Worm (Caenorhabditis elegans) whole organism, L4 larva: ENCODE measurements around the gene alh-5.

Source experiments
- R02D3.7 ChIP-seq: fragments of 150-350 bp; sonication (generic microtip); optimal IDR thresholded peaks from 3 replicates; lab custom pipeline; 2014; ENCODE audit warnings: missing biosample characterization, missing genetic modification characterization
- ama-1 ChIP-seq: fragments of 150-350 bp; optimal IDR thresholded peaks from 2 replicates; lab custom pipeline; 2014; ENCODE audit warnings: inconsistent platforms, mixed read lengths
- arid-1 ChIP-seq: fragments of 200-800 bp; sonication (Bioruptor generic); conservative IDR thresholded peaks from 2 replicates; pipeline ENCODE4 v1.3.6; 2022; ENCODE audit warnings: missing genetic modification reagents, missing genetic modification characterization, missing compliant biosample characterization
- attf-4 ChIP-seq: sonication (generic microtip); optimal IDR thresholded peaks from 3 replicates; lab custom pipeline; 2017; ENCODE audit warnings: missing biosample characterization, missing genetic modification characterization
- ceh-28 ChIP-seq: fragments of 150-350 bp; optimal IDR thresholded peaks from 2 replicates; lab custom pipeline; 2014; ENCODE audit warnings: missing biosample characterization, missing genetic modification reagents, missing genetic modification characterization
- ces-1 ChIP-seq: fragments of 150-350 bp; sonication (generic microtip); optimal IDR thresholded peaks from 4 replicates; lab custom pipeline; 2014; ENCODE audit warnings: missing biosample characterization, missing genetic modification reagents, missing genetic modification characterization
- dpl-1 ChIP-seq: fragments of 150-350 bp; optimal IDR thresholded peaks from 2 replicates; lab custom pipeline; 2014; ENCODE audit warnings: missing biosample characterization, missing genetic modification reagents, missing genetic modification characterization
- egl-27 ChIP-seq: sonication (generic microtip); optimal IDR thresholded peaks from 3 replicates; lab custom pipeline; 2017; ENCODE audit warnings: missing biosample characterization, missing genetic modification reagents, missing genetic modification characterization
- lin-39 ChIP-seq: fragments of 150-350 bp; optimal IDR thresholded peaks from 2 replicates; lab custom pipeline; 2014; ENCODE audit warnings: missing biosample characterization, missing genetic modification reagents, missing genetic modification characterization
- mxl-2 ChIP-seq: fragments of 200-800 bp; sonication (Bioruptor generic); conservative IDR thresholded peaks from 2 replicates; pipeline ENCODE4 v1.3.6; 2022; ENCODE audit warnings: missing genetic modification reagents, missing genetic modification characterization, missing compliant biosample characterization
- spr-3 ChIP-seq: fragments of 200-800 bp; sonication (Bioruptor generic); optimal IDR thresholded peaks from 2 replicates; lab custom pipeline; 2018; ENCODE audit warnings: mild to moderate bottlenecking, missing genetic modification characterization, missing compliant biosample characterization
- unc-62 ChIP-seq, 3 experiments: fragments of 150-350 bp in 1 of 3; sonication (generic microtip); optimal IDR thresholded peaks in 2 of 3; peaks in 1 of 3; 1 replicate in 1 of 3; 2 replicates in 2 of 3; lab custom pipeline; 2014 to 2017; ENCODE audit warnings: missing biosample characterization in 3 of 3, missing genetic modification characterization in 3 of 3, missing genetic modification reagents in 3 of 3, missing genotype in 1 of 3

- TF ChIP-seq ama-1 (no peak), lin-39 (tag; lab: Kevin White, UChicago) (no peak), egl-27 (no peak), ces-1 (no peak), unc-62 (GFP tag; optimal IDR thresholded peaks at IDR 0.05 in 1 of 2; lab: Kevin White, UChicago) (peak in 1 of 2 experiments; percentile 43), unc-62 (tag; optimal IDR thresholded peaks at IDR 0.05; lab: Kevin White, UChicago) (no peak), R02D3.7 (tag; lab: Kevin White, UChicago) (no peak), mxl-2 (no peak), arid-1 (GFP tag; lab: Robert Waterston, UW) (no peak), dpl-1 (GFP tag; lab: Kevin White, UChicago) (no peak), spr-3 (GFP tag; lab: Kevin White, UChicago) (no peak), attf-4 (tag; lab: Kevin White, UChicago) (no peak), ceh-28 (no peak)
Observed at ce11 chrV:2030661-2031060, 31.3 kb upstream of the alh-5 start.
